Fruit fly (Drosophila melanogaster): Measurements from ENCODE around the gene Lamtor5.

dm6 chrX:1903968-1904367, 45.2 kb upstream of the Lamtor5 start:
- TF ChIP-seq Myc (optimal IDR thresholded peaks at IDR 0.05) (no peak), psq (optimal IDR thresholded peaks at IDR 0.05) (no peak)
